Fruit fly (Drosophila melanogaster) whole organism, wandering third instar larva: ENCODE results near the gene CG14739.

Source experiments
- Abd-B ChIP-seq: fragments of >200 bp; optimal IDR thresholded peaks from 2 replicates; lab custom pipeline; 2017; ENCODE audit warnings: missing biosample characterization, missing genetic modification characterization
- CG32264 ChIP-seq: fragments of 200-800 bp; sonication (Bioruptor generic); optimal IDR thresholded peaks from 2 replicates; lab custom pipeline; 2016; ENCODE audit warnings: missing biosample characterization, missing genetic modification characterization
- CG9705 ChIP-seq: fragments of 200-800 bp; sonication (Bioruptor generic); optimal IDR thresholded peaks from 2 replicates; lab custom pipeline; 2018; ENCODE audit warnings: missing biosample characterization, mild to moderate bottlenecking, missing genetic modification characterization
- CrebA ChIP-seq: fragments of 200-800 bp; sonication (Bioruptor generic); optimal IDR thresholded peaks from 2 replicates; lab custom pipeline; 2016; ENCODE audit warnings: missing biosample characterization, mild to moderate bottlenecking, missing genetic modification characterization, borderline replicate concordance
- Dfd ChIP-seq: fragments of >200 bp; optimal IDR thresholded peaks from 2 replicates; lab custom pipeline; 2017; ENCODE audit warnings: missing biosample characterization, missing genetic modification characterization
- Dif ChIP-seq: fragments of 200-275, 200-300 bp; sonication (Bioruptor generic); optimal IDR thresholded peaks from 2 replicates; lab custom pipeline; 2018; ENCODE audit warnings: missing biosample characterization, missing genetic modification characterization; ENCODE audit not compliant: partially characterized antibody
- GATAd ChIP-seq: sonication (Bioruptor generic); optimal IDR thresholded peaks from 2 replicates; lab custom pipeline; 2016; ENCODE audit warnings: missing biosample characterization, missing genetic modification characterization
- HLH106 ChIP-seq: fragments of 200-800 bp; optimal IDR thresholded peaks from 3 replicates; lab custom pipeline; 2019; ENCODE audit warnings: missing biosample characterization, mild to moderate bottlenecking, missing genetic modification characterization, moderate library complexity
- Hnf4 ChIP-seq: fragments of 200-800 bp; sonication (Bioruptor generic); optimal IDR thresholded peaks from 2 replicates; lab custom pipeline; 2016; ENCODE audit warnings: missing biosample characterization, mild to moderate bottlenecking, missing genetic modification characterization
- Hr78 ChIP-seq: fragments of >200 bp; optimal IDR thresholded peaks from 2 replicates; lab custom pipeline; 2017; ENCODE audit warnings: missing biosample characterization, missing genetic modification characterization
- Hr83 ChIP-seq: fragments of 200-300 bp; sonication (Bioruptor generic); optimal IDR thresholded peaks from 2 replicates; lab custom pipeline; 2016; ENCODE audit warnings: missing biosample characterization, mild to moderate bottlenecking, missing genetic modification characterization, moderate library complexity; ENCODE audit not compliant: poor library complexity, severe bottlenecking
- Jra ChIP-seq: sonication (Bioruptor generic); optimal IDR thresholded peaks from 2 replicates; lab custom pipeline; 2016; ENCODE audit warnings: missing biosample characterization, missing genetic modification characterization
- Mio ChIP-seq: sonication (Bioruptor generic); optimal IDR thresholded peaks from 2 replicates; lab custom pipeline; 2016; ENCODE audit warnings: missing biosample characterization, missing genetic modification characterization
- Myc ChIP-seq: fragments of >200 bp; optimal IDR thresholded peaks from 2 replicates; lab custom pipeline; 2017
- N ChIP-seq: fragments of >200 bp; optimal IDR thresholded peaks from 2 replicates; lab custom pipeline; 2018; ENCODE audit warnings: missing biosample characterization, missing external identifiers, missing genetic modification characterization
- OdsH ChIP-seq: fragments of 200-800 bp; sonication (Bioruptor generic); optimal IDR thresholded peaks from 2 replicates; lab custom pipeline; 2016; ENCODE audit warnings: missing biosample characterization, mild to moderate bottlenecking, missing genetic modification characterization
- Rel ChIP-seq, 2 experiments: fragments of 200-800 bp; sonication (Bioruptor generic) in 1 of 2; optimal IDR thresholded peaks; 2 replicates in 1 of 2; 3 replicates in 1 of 2; lab custom pipeline; 2016 to 2019; ENCODE audit warnings: mild to moderate bottlenecking in 2 of 2, missing biosample characterization in 2 of 2, missing genetic modification characterization in 2 of 2, moderate library complexity in 1 of 2
- Sp1 ChIP-seq: fragments of 200-800 bp; sonication (Bioruptor generic); optimal IDR thresholded peaks from 3 replicates; lab custom pipeline; 2019; ENCODE audit warnings: missing biosample characterization, mild to moderate bottlenecking, missing genetic modification characterization, moderate library complexity
- Vsx2 ChIP-seq: fragments of 200-300, 225-300 bp; sonication (Bioruptor generic); optimal IDR thresholded peaks from 2 replicates; lab custom pipeline; 2018; ENCODE audit warnings: missing biosample characterization, missing genetic modification characterization; ENCODE audit not compliant: partially characterized antibody
- br ChIP-seq: fragments of 200-800 bp; sonication (Bioruptor generic); optimal IDR thresholded peaks from 2 replicates; lab custom pipeline; 2016; ENCODE audit warnings: missing biosample characterization, missing genetic modification characterization
- brk ChIP-seq: fragments of 200-800 bp; sonication (Bioruptor generic); optimal IDR thresholded peaks from 2 replicates; lab custom pipeline; 2016; ENCODE audit warnings: missing biosample characterization, mild to moderate bottlenecking, missing genetic modification characterization
- dl ChIP-seq, 2 experiments: fragments of 175-275, 200-275 bp in 1 of 2; fragments of 200-275 bp in 1 of 2; sonication (Bioruptor generic); optimal IDR thresholded peaks; lab custom pipeline; 2018; ENCODE audit warnings: mild to moderate bottlenecking in 2 of 2, missing biosample characterization in 2 of 2, missing genetic modification characterization in 2 of 2, moderate library complexity in 2 of 2; ENCODE audit not compliant: partially characterized antibody in 2 of 2, insufficient read depth in 1 of 2
- dmrt93B ChIP-seq: fragments of 200-800 bp; sonication (Bioruptor generic); optimal IDR thresholded peaks from 2 replicates; lab custom pipeline; 2018; ENCODE audit warnings: missing biosample characterization, mild to moderate bottlenecking, missing genetic modification characterization
- dsf ChIP-seq: sonication (Bioruptor generic); optimal IDR thresholded peaks from 2 replicates; lab custom pipeline; 2016; ENCODE audit warnings: missing biosample characterization, missing genetic modification characterization, borderline replicate concordance
- ey ChIP-seq: fragments of 200-800 bp; sonication (Bioruptor generic); optimal IDR thresholded peaks from 2 replicates; lab custom pipeline; 2016; ENCODE audit warnings: missing biosample characterization, missing genetic modification characterization
- foxo ChIP-seq, 2 experiments: fragments of 200-800 bp; sonication (Bioruptor generic); optimal IDR thresholded peaks; 2 replicates in 1 of 2; 3 replicates in 1 of 2; lab custom pipeline; 2016 to 2017; ENCODE audit warnings: missing biosample characterization in 2 of 2, missing genetic modification characterization in 2 of 2
- fru ChIP-seq: fragments of 200-800 bp; sonication (Bioruptor generic); optimal IDR thresholded peaks from 3 replicates; lab custom pipeline; 2016; ENCODE audit warnings: missing biosample characterization, mild to moderate bottlenecking, missing genetic modification characterization
- h ChIP-seq: fragments of 200-800 bp; sonication (Bioruptor generic); optimal IDR thresholded peaks from 3 replicates; lab custom pipeline; 2016; ENCODE audit warnings: missing biosample characterization, mild to moderate bottlenecking, missing genetic modification characterization
- jim ChIP-seq: fragments of 175-275, 200-325 bp; sonication (Bioruptor generic); optimal IDR thresholded peaks from 2 replicates; lab custom pipeline; 2016; ENCODE audit warnings: missing biosample characterization, mild to moderate bottlenecking, missing genetic modification characterization
- lola ChIP-seq: fragments of >200 bp; optimal IDR thresholded peaks from 2 replicates; lab custom pipeline; 2017; ENCODE audit warnings: missing biosample characterization, missing genetic modification characterization
- pan ChIP-seq: fragments of >200 bp; optimal IDR thresholded peaks from 2 replicates; lab custom pipeline; 2017
- psq ChIP-seq: fragments of 200-800 bp; sonication (Bioruptor generic); optimal IDR thresholded peaks from 3 replicates; lab custom pipeline; 2017; ENCODE audit warnings: missing biosample characterization, mild to moderate bottlenecking, missing genetic modification characterization, moderate library complexity
- rgr ChIP-seq: fragments of 200-800 bp; sonication (Bioruptor generic); optimal IDR thresholded peaks from 3 replicates; lab custom pipeline; 2016; ENCODE audit warnings: missing biosample characterization, mild to moderate bottlenecking, missing genetic modification characterization
- sage ChIP-seq: fragments of 200-800 bp; sonication (Bioruptor generic); optimal IDR thresholded peaks from 2 replicates; lab custom pipeline; 2016; ENCODE audit warnings: missing biosample characterization, mild to moderate bottlenecking, missing genetic modification characterization
- sv ChIP-seq: fragments of 200-800 bp; sonication (Bioruptor generic); optimal IDR thresholded peaks from 3 replicates; lab custom pipeline; 2016; ENCODE audit warnings: missing biosample characterization, missing genetic modification characterization
- tai ChIP-seq: sonication (Bioruptor generic); optimal IDR thresholded peaks from 2 replicates; lab custom pipeline; 2016; ENCODE audit warnings: missing biosample characterization, missing genetic modification characterization
- usp ChIP-seq: fragments of >200 bp; optimal IDR thresholded peaks from 2 replicates; lab custom pipeline; 2017; ENCODE audit warnings: missing biosample characterization, missing genetic modification characterization
- woc ChIP-seq: sonication (Bioruptor generic); optimal IDR thresholded peaks from 2 replicates; lab custom pipeline; 2016; ENCODE audit warnings: missing biosample characterization, mild to moderate bottlenecking, missing genetic modification characterization

CG14739 gene

DNA sequence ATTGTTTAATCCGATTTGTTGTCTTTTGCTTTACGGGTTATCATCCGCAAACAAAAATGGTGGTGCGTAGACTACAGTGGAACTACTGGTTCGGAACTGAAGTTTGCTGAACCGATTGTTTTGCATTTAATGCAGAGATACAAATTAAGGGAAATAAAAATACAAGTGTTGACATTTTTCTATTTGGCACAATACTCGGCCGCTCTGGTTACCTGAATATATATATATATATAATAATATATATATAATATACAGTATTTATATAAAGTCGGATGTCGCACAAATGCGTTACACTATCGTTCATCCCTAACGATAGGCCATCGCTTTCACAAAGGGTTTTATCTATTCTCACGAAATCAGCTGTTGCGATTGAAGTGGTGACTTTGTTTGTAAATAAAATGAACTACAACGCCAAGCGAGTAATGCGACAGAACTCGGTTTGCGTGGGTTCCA, 32.2 kb downstream of the CG14739 start, which contains the start of the genes DCAF12 and Spt3 (continued):
- TF ChIP-seq tai, result no peak
- peak; percentile 74 for TF ChIP-seq HLH106 (tag; lab: Kevin White, UChicago)
- no peak for TF ChIP-seq Jra
- no peak for TF ChIP-seq Dif
- no peak for TF ChIP-seq Hnf4 (GFP tag; lab: Kevin White, UChicago)
- TF ChIP-seq N (GFP tag; lab: Kevin White, UChicago), result no peak

- TF ChIP-seq Hr83 (GFP tag; lab: Kevin White, UChicago) (no peak), GATAd (GFP tag; lab: Kevin White, UChicago) (peak; percentile 54), br (GFP tag; lab: Kevin White, UChicago) (peak; percentile 61), Dfd (GFP tag; lab: Kevin White, UChicago) (no peak), Myc (lab: Kevin White, UChicago) (peak; percentile 86), rgr (GFP tag; lab: Kevin White, UChicago) (peak; percentile 85), fru (GFP tag; lab: Kevin White, UChicago) (peak; percentile 82), CG32264 (GFP tag; lab: Kevin White, UChicago) (no peak), lola (GFP tag; lab: Kevin White, UChicago) (no peak), h (GFP tag; lab: Kevin White, UChicago) (peak; percentile 84), dsf (GFP tag; lab: Kevin White, UChicago) (peak; percentile 69), jim (GFP tag; lab: Kevin White, UChicago) (no peak), Hnf4 (GFP tag; lab: Kevin White, UChicago) (no peak), Rel (GFP tag; optimal IDR thresholded peaks at IDR 0.05; lab: Kevin White, UChicago) (no peak), Rel (tag; optimal IDR thresholded peaks at IDR 0.05; lab: Kevin White, UChicago) (peak; percentile 10), HLH106 (tag; lab: Kevin White, UChicago) (peak; percentile 91), Mio (GFP tag; lab: Kevin White, UChicago) (no peak), Dif (no peak), sage (GFP tag; lab: Kevin White, UChicago) (no peak), ey (peak; percentile 78), sv (GFP tag; lab: Kevin White, UChicago) (peak; percentile 80), Hr78 (GFP tag; lab: Kevin White, UChicago) (no peak), Vsx2 (no peak), CG9705 (GFP tag; lab: Kevin White, UChicago) (peak; percentile 72), foxo (GFP tag; optimal IDR thresholded peaks at IDR 0.05; lab: Kevin White, UChicago) (peak in 1 of 2 experiments; percentile 89), brk (GFP tag; lab: Kevin White, UChicago) (no peak), N (GFP tag; lab: Kevin White, UChicago) (no peak), CrebA (GFP tag; lab: Kevin White, UChicago) (no peak), woc (GFP tag; lab: Kevin White, UChicago) (peak; percentile 93), pan (lab: Kevin White, UChicago) (no peak), Jra (no peak), OdsH (GFP tag; lab: Kevin White, UChicago) (peak; percentile 78), Abd-B (GFP tag; lab: Kevin White, UChicago) (no peak), usp (GFP tag; lab: Kevin White, UChicago) (no peak), tai (no peak), dmrt93B (GFP tag; lab: Kevin White, UChicago) (peak; percentile 84), dl (GFP tag; optimal IDR thresholded peaks at IDR 0.05; lab: Kevin White, UChicago; ENCODE audit: insufficient read depth in 1 of 2, partially characterized antibody in 2 of 2) (no peak), psq (peak; percentile 78), Sp1 (GFP tag; lab: Kevin White, UChicago) (peak; percentile 76)
Measured at dm6 chr3R:12010202-12010824, 38.7 kb downstream of the CG14739 start, which contains the start of the genes KLHL18 and GCC185. KLHL18 (minus strand) TSS chr3R:12010434. GCC185 (plus strand) TSS chr3R:12010772.
